Fruit fly (Drosophila melanogaster): Measurements from ENCODE around the gene ssx.

The ssx gene

dm6 chrX:1370104-1370802 lies at the start of gene ssx (continued):
- peak; percentile 49 for TF ChIP-seq Dip3 (GFP tag; optimal IDR thresholded peaks at IDR 0.05)
- peak; percentile 77 for TF ChIP-seq hbn (GFP tag; IDR thresholded peaks at IDR 0.05; ENCODE audit: partially characterized antibody)
- TF ChIP-seq Sry-β (GFP tag; optimal IDR thresholded peaks at IDR 0.05): no peak
- TF ChIP-seq p53 (GFP tag; optimal IDR thresholded peaks at IDR 0.05): peak; percentile 10
- TF ChIP-seq CHES-1-like (GFP tag; optimal IDR thresholded peaks at IDR 0.05): peak; percentile 21
- TF ChIP-seq Sox102F (GFP tag; optimal IDR thresholded peaks at IDR 0.05): no peak
- no peak for TF ChIP-seq gem (tag; optimal IDR thresholded peaks at IDR 0.05)
- no peak for TF ChIP-seq Meics (GFP tag; optimal IDR thresholded peaks at IDR 0.05)
- TF ChIP-seq CG10274 (GFP tag; optimal IDR thresholded peaks at IDR 0.05): no peak
- peak; percentile 70 for TF ChIP-seq sens (GFP tag)
- no peak for TF ChIP-seq run (tag; optimal IDR thresholded peaks at IDR 0.05)
- no peak for TF ChIP-seq ham (GFP tag; IDR thresholded peaks at IDR 0.05)
- TF ChIP-seq CG34422 (GFP tag; IDR thresholded peaks at IDR 0.05): 0 out of 3 replicates have a peak, but pooled peaks have one; percentile 17
- peak; percentile 77; the same call in 1 of the 4 replicates for TF ChIP-seq chinmo (GFP tag; IDR thresholded peaks at IDR 0.05; ENCODE audit: partially characterized antibody)
- TF ChIP-seq danr (GFP tag; IDR thresholded peaks at IDR 0.05): no peak
- no peak for TF ChIP-seq CG3838 (GFP tag; optimal IDR thresholded peaks at IDR 0.05)
- TF ChIP-seq CG15073 (GFP tag; optimal IDR thresholded peaks at IDR 0.05): no peak
- peak; percentile 26 for TF ChIP-seq CG17829 (tag; optimal IDR thresholded peaks at IDR 0.05)
- peak; percentile 39 for TF ChIP-seq Camta (GFP tag; optimal IDR thresholded peaks at IDR 0.05)
- TF ChIP-seq h (optimal IDR thresholded peaks at IDR 0.05): no peak
- peak; percentile 65; the same call in 2 of the 3 replicates for TF ChIP-seq row (GFP tag; IDR thresholded peaks at IDR 0.05)
- TF ChIP-seq CG17359 (tag; optimal IDR thresholded peaks at IDR 0.05): peak; percentile 45
- TF ChIP-seq CG2129 (GFP tag; IDR thresholded peaks at IDR 0.05; ENCODE audit: partially characterized antibody): peak; percentile 43; the same call in 1 of the 2 replicates
- TF ChIP-seq CG13123 (GFP tag; optimal IDR thresholded peaks at IDR 0.05): no peak
- TF ChIP-seq Hsf (GFP tag; optimal IDR thresholded peaks at IDR 0.05): peak; percentile 52
- peak; percentile 8 for TF ChIP-seq CG18262 (tag; optimal IDR thresholded peaks at IDR 0.05)
- peak; percentile 61 for TF ChIP-seq slbo (GFP tag; IDR thresholded peaks at IDR 0.05)
- no peak for TF ChIP-seq CrebB (tag; optimal IDR thresholded peaks at IDR 0.05)
- TF ChIP-seq lov (optimal IDR thresholded peaks at IDR 0.05): no peak
- TF ChIP-seq lov (GFP tag; IDR thresholded peaks at IDR 0.05): no peak
- TF ChIP-seq Dll (GFP tag; IDR thresholded peaks at IDR 0.05; ENCODE audit: partially characterized antibody): peak; percentile 87
- no peak; the same call in 2 of the 3 replicates for TF ChIP-seq ase (GFP tag; IDR thresholded peaks at IDR 0.05)
- TF ChIP-seq D19A (tag; optimal IDR thresholded peaks at IDR 0.05): no peak
- TF ChIP-seq CG16813 (GFP tag; IDR thresholded peaks at IDR 0.05; ENCODE audit: partially characterized antibody): peak; percentile 85
- TF ChIP-seq fu2 (GFP tag; optimal IDR thresholded peaks at IDR 0.05): no peak
- peak; percentile 7 for TF ChIP-seq CG4820 (GFP tag; optimal IDR thresholded peaks at IDR 0.05)
- no peak for TF ChIP-seq Abd-B (GFP tag; optimal IDR thresholded peaks at IDR 0.05)
- 0 out of 3 replicates have a peak, but pooled peaks have one; percentile 32 for TF ChIP-seq CG11695 (GFP tag; IDR thresholded peaks at IDR 0.05)
- TF ChIP-seq CG12236 (GFP tag; optimal IDR thresholded peaks at IDR 0.05): no peak
- peak; percentile 81 for TF ChIP-seq amos (GFP tag; IDR thresholded peaks at IDR 0.05; ENCODE audit: partially characterized antibody)
- no peak for TF ChIP-seq Fer3 (tag; optimal IDR thresholded peaks at IDR 0.05)
- TF ChIP-seq CG7839 (tag; optimal IDR thresholded peaks at IDR 0.05): peak; percentile 39
- no peak for TF ChIP-seq dmrt99B (tag; optimal IDR thresholded peaks at IDR 0.05)
- peak; percentile 71 for TF ChIP-seq inv (GFP tag; IDR thresholded peaks at IDR 0.05; ENCODE audit: partially characterized antibody)
- no peak for TF ChIP-seq CG17568 (GFP tag; optimal IDR thresholded peaks at IDR 0.05)
- peak; percentile 3 for TF ChIP-seq CG6854 (GFP tag; optimal IDR thresholded peaks at IDR 0.05)
- TF ChIP-seq Rfx (GFP tag; IDR thresholded peaks at IDR 0.05): peak; percentile 50
- TF ChIP-seq CG14965 (GFP tag; optimal IDR thresholded peaks at IDR 0.05; ENCODE audit: borderline replicate concordance): no peak
- TF ChIP-seq B-H1 (GFP tag; IDR thresholded peaks at IDR 0.05): no peak; the same call in 2 of the 3 replicates
- no peak for TF ChIP-seq ac (GFP tag; optimal IDR thresholded peaks at IDR 0.05)

Data from whole organism, embryonic.